Fruit fly (Drosophila melanogaster): Measurements from ENCODE around the gene Saf-B.

- TF ChIP-seq CG32532 (GFP tag; IDR thresholded peaks at IDR 0.05) (no peak), CG32772 (GFP tag; IDR thresholded peaks at IDR 0.05) (no peak), Sin3A (optimal IDR thresholded peaks at IDR 0.05) (no peak), CG6254 (GFP tag; optimal IDR thresholded peaks at IDR 0.05) (peak; percentile 27), CG8290 (GFP tag; optimal IDR thresholded peaks at IDR 0.05) (no peak), CG8290 (tag; optimal IDR thresholded peaks at IDR 0.05) (no peak), trh (GFP tag; optimal IDR thresholded peaks at IDR 0.05) (peak; percentile 16), CoRest (tag; optimal IDR thresholded peaks at IDR 0.05) (no peak), CG17568 (GFP tag; optimal IDR thresholded peaks at IDR 0.05) (no peak), CG6689 (GFP tag; IDR thresholded peaks at IDR 0.05) (no peak), CG7372 (GFP tag; IDR thresholded peaks at IDR 0.05) (no peak)
These were observed 7.5 kb upstream of the Saf-B start for dm6 chr3R:24809576-24810279.

All from whole organism, embryonic.